Worm (Caenorhabditis elegans) whole organism, L2 larva: ENCODE results near the gene ztf-14.

Experiments used
- C34F6.9 ChIP-seq: fragments of 150-350 bp; optimal IDR thresholded peaks from 2 replicates; lab custom pipeline; 2014; ENCODE audit warnings: missing biosample characterization, missing genetic modification characterization
- F13H6.1 ChIP-seq: sonication (generic microtip); optimal IDR thresholded peaks from 2 replicates; lab custom pipeline; 2016; ENCODE audit warnings: missing genetic modification characterization, missing compliant biosample characterization
- R02D3.7 ChIP-seq: fragments of 150-350 bp; optimal IDR thresholded peaks from 2 replicates; lab custom pipeline; 2014; ENCODE audit warnings: missing biosample characterization, missing genetic modification characterization
- Y55F3AM.14 ChIP-seq: fragments of 200-800 bp; sonication (Bioruptor generic); optimal IDR thresholded peaks from 2 replicates; lab custom pipeline; 2018; ENCODE audit warnings: mild to moderate bottlenecking, missing genetic modification characterization, missing compliant biosample characterization
- ZK546.5 ChIP-seq: sonication (generic microtip); optimal IDR thresholded peaks from 2 replicates; lab custom pipeline; 2017; ENCODE audit warnings: missing biosample characterization, missing genetic modification characterization
- alr-1 ChIP-seq: fragments of 150-350 bp; optimal IDR thresholded peaks from 2 replicates; lab custom pipeline; 2014; ENCODE audit warnings: missing biosample characterization, missing genetic modification characterization
- ama-1 ChIP-seq: fragments of 150-350 bp; optimal IDR thresholded peaks from 2 replicates; lab custom pipeline; 2018; ENCODE audit warnings: inconsistent platforms
- blmp-1 ChIP-seq: sonication (generic microtip); optimal IDR thresholded peaks from 2 replicates; lab custom pipeline; 2017; ENCODE audit warnings: missing genetic modification characterization, mild to moderate bottlenecking, missing compliant biosample characterization, antibody characterized with exemption, moderate library complexity; ENCODE audit not compliant: insufficient read depth
- crh-2 ChIP-seq: sonication (generic microtip); optimal IDR thresholded peaks from 2 replicates; lab custom pipeline; 2017; ENCODE audit warnings: missing biosample characterization, missing genetic modification characterization
- dmd-4 ChIP-seq: sonication (generic microtip); optimal IDR thresholded peaks from 2 replicates; lab custom pipeline; 2017; ENCODE audit warnings: missing biosample characterization, missing genetic modification characterization
- egl-27 ChIP-seq: sonication (generic microtip); optimal IDR thresholded peaks from 3 replicates; lab custom pipeline; 2017; ENCODE audit warnings: missing biosample characterization, missing genetic modification reagents, missing genetic modification characterization
- fos-1 ChIP-seq: fragments of 150-350 bp; optimal IDR thresholded peaks from 2 replicates; lab custom pipeline; 2014; ENCODE audit warnings: missing biosample characterization, missing genetic modification characterization
- gmeb-1 ChIP-seq: fragments of 150-350 bp; optimal IDR thresholded peaks from 2 replicates; lab custom pipeline; 2014; ENCODE audit warnings: missing biosample characterization, missing genetic modification characterization
- lin-13 ChIP-seq: fragments of 150-350 bp; optimal IDR thresholded peaks from 2 replicates; lab custom pipeline; 2014; ENCODE audit warnings: missing biosample characterization, missing genetic modification reagents, missing genetic modification characterization
- lsy-2 ChIP-seq, 2 experiments: fragments of 150-350 bp in 1 of 2; sonication (generic microtip) in 1 of 2; optimal IDR thresholded peaks; 2 replicates each; lab custom pipeline; 2014 to 2017; ENCODE audit warnings: missing biosample characterization in 2 of 2, missing genetic modification characterization in 2 of 2
- mab-5 ChIP-seq: fragments of 150-350 bp; optimal IDR thresholded peaks from 2 replicates; lab custom pipeline; 2014; ENCODE audit warnings: missing biosample characterization, missing genetic modification characterization
- mdl-1 ChIP-seq, 2 experiments: fragments of 150-350 bp in 1 of 2; sonication (generic microtip) in 1 of 2; optimal IDR thresholded peaks; 2 replicates each; lab custom pipeline; 2017; ENCODE audit warnings: missing biosample characterization in 2 of 2, missing genetic modification characterization in 2 of 2
- nhr-10 ChIP-seq: sonication (generic microtip); optimal IDR thresholded peaks from 2 replicates; lab custom pipeline; 2017; ENCODE audit warnings: missing biosample characterization, missing genetic modification characterization
- nhr-12 ChIP-seq: fragments of 150-350 bp; optimal IDR thresholded peaks from 2 replicates; lab custom pipeline; 2014; ENCODE audit warnings: missing biosample characterization, missing genetic modification characterization
- nhr-129 ChIP-seq: fragments of 150-350 bp; optimal IDR thresholded peaks from 2 replicates; lab custom pipeline; 2014; ENCODE audit warnings: missing biosample characterization, missing genetic modification characterization
- nhr-21 ChIP-seq: fragments of 150-350 bp; optimal IDR thresholded peaks from 2 replicates; lab custom pipeline; 2014; ENCODE audit warnings: missing biosample characterization, missing genetic modification characterization
- nhr-23 ChIP-seq: fragments of 150-350 bp; optimal IDR thresholded peaks from 2 replicates; lab custom pipeline; 2014; ENCODE audit warnings: missing biosample characterization, missing genetic modification reagents, missing genetic modification characterization
- nhr-237 ChIP-seq: fragments of 150-350 bp; optimal IDR thresholded peaks from 2 replicates; lab custom pipeline; 2014; ENCODE audit warnings: missing biosample characterization, missing genetic modification characterization
- nhr-6 ChIP-seq: fragments of 150-350 bp; optimal IDR thresholded peaks from 2 replicates; lab custom pipeline; 2014; ENCODE audit warnings: missing biosample characterization, missing genetic modification characterization
- peb-1 ChIP-seq: fragments of 150-350 bp; optimal IDR thresholded peaks from 2 replicates; lab custom pipeline; 2014; ENCODE audit warnings: missing biosample characterization, missing genetic modification characterization
- sma-3 ChIP-seq: sonication (generic microtip); optimal IDR thresholded peaks from 2 replicates; lab custom pipeline; 2016; ENCODE audit warnings: missing genetic modification reagents, missing genetic modification characterization, missing compliant biosample characterization
- sma-9 ChIP-seq, 2 experiments: fragments of 150-350 bp in 1 of 2; sonication (generic microtip) in 1 of 2; optimal IDR thresholded peaks; 2 replicates each; lab custom pipeline; 2014 to 2016; ENCODE audit warnings: missing genetic modification characterization in 2 of 2, mild to moderate bottlenecking in 1 of 2, missing biosample characterization in 1 of 2, missing compliant biosample characterization in 1 of 2, missing genetic modification reagents in 1 of 2, moderate library complexity in 1 of 2
- snpc-4 ChIP-seq: fragments of 150-350 bp; optimal IDR thresholded peaks from 2 replicates; lab custom pipeline; 2014; ENCODE audit warnings: missing biosample characterization, missing genetic modification characterization
- unc-39 ChIP-seq: fragments of 150-350 bp; optimal IDR thresholded peaks from 2 replicates; lab custom pipeline; 2014; ENCODE audit warnings: missing biosample characterization, missing genetic modification characterization
- unc-55 ChIP-seq: fragments of 150-350 bp; sonication (generic microtip); optimal IDR thresholded peaks from 3 replicates; lab custom pipeline; 2014; ENCODE audit warnings: missing biosample characterization, missing genetic modification reagents, missing genetic modification characterization
- unc-62 ChIP-seq: fragments of 150-350 bp; optimal IDR thresholded peaks from 2 replicates; lab custom pipeline; 2014; ENCODE audit warnings: missing biosample characterization, missing genetic modification reagents, missing genetic modification characterization
- zag-1 ChIP-seq: fragments of 150-350 bp; optimal IDR thresholded peaks from 2 replicates; lab custom pipeline; 2014; ENCODE audit warnings: missing biosample characterization, missing genetic modification characterization
- ztf-1 ChIP-seq: fragments of 200-800 bp; sonication (Bioruptor generic); conservative IDR thresholded peaks from 2 replicates; pipeline ENCODE4 v1.3.6; 2022; ENCODE audit warnings: missing genetic modification characterization, missing compliant biosample characterization
- ztf-11 ChIP-seq: sonication (generic microtip); optimal IDR thresholded peaks from 2 replicates; lab custom pipeline; 2017; ENCODE audit warnings: missing biosample characterization, missing genetic modification characterization

Gene ztf-14

ce11 chrX:14473740-14474139, 22.1 kb upstream of the ztf-14 start, which contains the start of gene M163.5:
Gene M163.5, plus strand, starts transcription at chrX:14474040.
- TF ChIP-seq nhr-10 (tag; lab: Kevin White, UChicago): no peak
- TF ChIP-seq unc-39 (tag; lab: Kevin White, UChicago): no peak
- TF ChIP-seq nhr-6 (tag; lab: Kevin White, UChicago): no peak
- TF ChIP-seq lsy-2 (tag; optimal IDR thresholded peaks at IDR 0.05; lab: Kevin White, UChicago): no peak
- no peak for TF ChIP-seq crh-2 (tag; lab: Kevin White, UChicago)
- TF ChIP-seq ZK546.5 (tag; lab: Kevin White, UChicago): no peak
- no peak for TF ChIP-seq R02D3.7 (tag; lab: Kevin White, UChicago)
- no peak for TF ChIP-seq nhr-237 (tag; lab: Kevin White, UChicago)
- TF ChIP-seq egl-27 (tag; lab: Kevin White, UChicago): no peak
- no peak for TF ChIP-seq zag-1 (tag; lab: Kevin White, UChicago)
- no peak for TF ChIP-seq unc-62 (GFP tag; lab: Kevin White, UChicago)
- TF ChIP-seq Y55F3AM.14 (GFP tag; lab: Kevin White, UChicago): no peak
- no peak for TF ChIP-seq ztf-11 (tag; lab: Kevin White, UChicago)

ce11 chrX:14476625-14477257, 19.1 kb upstream of the ztf-14 start:
- TF ChIP-seq blmp-1 (tag; lab: Kevin White, UChicago) (no peak), lsy-2 (tag; optimal IDR thresholded peaks at IDR 0.05; lab: Kevin White, UChicago) (peak in 1 of 2 experiments; percentile 31), gmeb-1 (peak; percentile 59), nhr-10 (tag; lab: Kevin White, UChicago) (peak; percentile 41), dmd-4 (tag; lab: Kevin White, UChicago) (no peak), snpc-4 (peak; percentile 98), egl-27 (tag; lab: Kevin White, UChicago) (peak; percentile 26), sma-3 (peak; percentile 89), nhr-129 (tag; lab: Kevin White, UChicago) (peak; percentile 100), Y55F3AM.14 (GFP tag; lab: Kevin White, UChicago) (no peak), fos-1 (tag; lab: Kevin White, UChicago) (peak; percentile 26), F13H6.1 (tag; lab: Kevin White, UChicago) (peak; percentile 40), mdl-1 (tag; optimal IDR thresholded peaks at IDR 0.05; lab: Kevin White, UChicago) (no peak), crh-2 (tag; lab: Kevin White, UChicago) (peak; percentile 37), sma-9 (GFP tag; optimal IDR thresholded peaks at IDR 0.05; lab: Kevin White, UChicago) (peak; percentile 75), sma-9 (tag; optimal IDR thresholded peaks at IDR 0.05; lab: Kevin White, UChicago) (no peak), nhr-21 (peak; percentile 53), lin-13 (GFP tag; lab: Kevin White, UChicago) (peak; percentile 31)
- TF ChIP-seq, all 48 proteins: peak for 13

ce11 chrX:14477338-14477737, 18.5 kb upstream of the ztf-14 start:
- no peak for TF ChIP-seq alr-1 (tag; lab: Kevin White, UChicago)
- no peak for TF ChIP-seq R02D3.7 (tag; lab: Kevin White, UChicago)
- peak; percentile 17 for TF ChIP-seq sma-3
- peak; percentile 93 for TF ChIP-seq snpc-4
- TF ChIP-seq ama-1 (lab: Kevin White, UChicago): no peak
- no peak for TF ChIP-seq ztf-1 (GFP tag; lab: Robert Waterston, UW)
- no peak for TF ChIP-seq peb-1 (tag; lab: Kevin White, UChicago)

ce11 chrX:14478193-14478592, 17.7 kb upstream of the ztf-14 start:
- TF ChIP-seq nhr-237 (tag; lab: Kevin White, UChicago) (no peak), lsy-2 (tag; optimal IDR thresholded peaks at IDR 0.05; lab: Kevin White, UChicago) (peak; percentile 28 to 54), sma-9 (GFP tag; optimal IDR thresholded peaks at IDR 0.05; lab: Kevin White, UChicago) (peak; percentile 65), sma-9 (tag; optimal IDR thresholded peaks at IDR 0.05; lab: Kevin White, UChicago) (no peak), unc-55 (GFP tag; lab: Kevin White, UChicago) (peak; percentile 88), snpc-4 (peak; percentile 98), lin-13 (GFP tag; lab: Kevin White, UChicago) (peak; percentile 4), crh-2 (tag; lab: Kevin White, UChicago) (no peak), ZK546.5 (tag; lab: Kevin White, UChicago) (no peak), nhr-23 (tag; lab: Kevin White, UChicago) (no peak), C34F6.9 (tag; lab: Kevin White, UChicago) (peak; percentile 49), nhr-6 (tag; lab: Kevin White, UChicago) (peak; percentile 55), mab-5 (tag; lab: Kevin White, UChicago) (no peak), nhr-10 (tag; lab: Kevin White, UChicago) (no peak), nhr-12 (tag; lab: Kevin White, UChicago) (no peak), nhr-21 (peak; percentile 20)
